Worm (Caenorhabditis elegans) whole organism, late embryonic: ENCODE measurements around the gene T06A1.5.

Experiments
- K02D7.2 ChIP-seq: sonication (generic microtip); optimal IDR thresholded peaks from 2 replicates; lab custom pipeline; 2017; ENCODE audit warnings: mild to moderate bottlenecking, missing genetic modification characterization, missing compliant biosample characterization
- T23F11.4 ChIP-seq: fragments of 200-800 bp; sonication (Bioruptor generic); optimal IDR thresholded peaks from 2 replicates; lab custom pipeline; 2018; ENCODE audit warnings: mild to moderate bottlenecking, missing genetic modification characterization, missing compliant biosample characterization
- ama-1 ChIP-seq: fragments of 150-350 bp; optimal IDR thresholded peaks from 2 replicates; lab custom pipeline; 2014
- ceh-14 ChIP-seq: sonication (generic microtip); optimal IDR thresholded peaks from 2 replicates; lab custom pipeline; 2016; ENCODE audit warnings: missing genotype, missing genetic modification characterization, missing compliant biosample characterization
- ceh-18 ChIP-seq: sonication (generic microtip); optimal IDR thresholded peaks from 2 replicates; lab custom pipeline; 2016; ENCODE audit warnings: missing genetic modification characterization, missing compliant biosample characterization
- ceh-19 ChIP-seq: fragments of 200-800 bp; sonication (Bioruptor generic); optimal IDR thresholded peaks from 2 replicates; lab custom pipeline; 2018; ENCODE audit warnings: mild to moderate bottlenecking, missing genetic modification characterization, missing compliant biosample characterization
- ceh-31 ChIP-seq: sonication (generic microtip); optimal IDR thresholded peaks from 2 replicates; lab custom pipeline; 2016; ENCODE audit warnings: missing genetic modification characterization, missing compliant biosample characterization
- ceh-45 ChIP-seq: fragments of 200-800 bp; sonication (Bioruptor generic); IDR thresholded peaks from 2 replicates; pipeline ENCODE4 v1.3.6; 2022; ENCODE audit warnings: missing genetic modification reagents, missing genetic modification characterization, missing compliant biosample characterization
- ceh-48 ChIP-seq: sonication (generic microtip); optimal IDR thresholded peaks from 2 replicates; lab custom pipeline; 2016; ENCODE audit warnings: missing genetic modification characterization, inconsistent platforms, missing compliant biosample characterization
- che-1 ChIP-seq: sonication (generic microtip); optimal IDR thresholded peaks from 2 replicates; lab custom pipeline; 2016; ENCODE audit warnings: mild to moderate bottlenecking, missing genetic modification characterization, missing compliant biosample characterization
- ets-4 ChIP-seq: sonication (generic microtip); optimal IDR thresholded peaks from 2 replicates; lab custom pipeline; 2016; ENCODE audit warnings: missing genetic modification characterization, missing compliant biosample characterization
- eyg-1 ChIP-seq: sonication (generic microtip); optimal IDR thresholded peaks from 2 replicates; lab custom pipeline; 2016; ENCODE audit warnings: missing genotype, missing genetic modification characterization, missing compliant biosample characterization
- fax-1 ChIP-seq: sonication (generic microtip); optimal IDR thresholded peaks from 2 replicates; lab custom pipeline; 2016; ENCODE audit warnings: missing genotype, missing genetic modification characterization, missing compliant biosample characterization
- fkh-10 ChIP-seq: fragments of 150-350 bp; optimal IDR thresholded peaks from 2 replicates; lab custom pipeline; 2014; ENCODE audit warnings: missing biosample characterization, missing genetic modification reagents, missing genetic modification characterization
- fkh-6 ChIP-seq: sonication (generic microtip); optimal IDR thresholded peaks from 2 replicates; lab custom pipeline; 2016; ENCODE audit warnings: missing genetic modification characterization, missing compliant biosample characterization
- gmeb-2 ChIP-seq: sonication (generic microtip); optimal IDR thresholded peaks from 2 replicates; lab custom pipeline; 2016; ENCODE audit warnings: missing genetic modification characterization, inconsistent platforms, missing compliant biosample characterization
- hlh-13 ChIP-seq: fragments of 200-800 bp; sonication (Bioruptor generic); optimal IDR thresholded peaks from 2 replicates; lab custom pipeline; 2018; ENCODE audit warnings: mild to moderate bottlenecking, missing genetic modification characterization, missing compliant biosample characterization
- hlh-30 ChIP-seq: sonication (generic microtip); optimal IDR thresholded peaks from 2 replicates; lab custom pipeline; 2017; ENCODE audit warnings: antibody characterized with exemption, missing genetic modification characterization, missing compliant biosample characterization; ENCODE audit not compliant: insufficient read depth
- hlh-6 ChIP-seq: sonication (generic microtip); optimal IDR thresholded peaks from 2 replicates; lab custom pipeline; 2016; ENCODE audit warnings: missing genotype, missing genetic modification characterization, missing compliant biosample characterization
- lim-6 ChIP-seq: sonication (generic microtip); optimal IDR thresholded peaks from 2 replicates; lab custom pipeline; 2016; ENCODE audit warnings: missing genetic modification characterization, missing compliant biosample characterization
- madf-2 ChIP-seq: sonication (generic microtip); optimal IDR thresholded peaks from 2 replicates; lab custom pipeline; 2017; ENCODE audit warnings: missing genetic modification characterization, missing compliant biosample characterization
- nfya-1 ChIP-seq: sonication (generic microtip); optimal IDR thresholded peaks from 2 replicates; lab custom pipeline; 2017; ENCODE audit warnings: missing genetic modification characterization, mild to moderate bottlenecking, missing compliant biosample characterization, antibody characterized with exemption, moderate library complexity
- nhr-232 ChIP-seq: sonication (generic microtip); optimal IDR thresholded peaks from 2 replicates; lab custom pipeline; 2016; ENCODE audit warnings: missing genetic modification characterization, missing compliant biosample characterization
- npax-4 ChIP-seq: sonication (generic microtip); optimal IDR thresholded peaks from 2 replicates; lab custom pipeline; 2016; ENCODE audit warnings: missing genetic modification characterization, missing compliant biosample characterization
- odd-2 ChIP-seq: sonication (generic microtip); optimal IDR thresholded peaks from 2 replicates; lab custom pipeline; 2017; ENCODE audit warnings: antibody characterized with exemption, mild to moderate bottlenecking, missing genetic modification characterization, missing compliant biosample characterization
- pag-3 ChIP-seq: sonication (generic microtip); optimal IDR thresholded peaks from 2 replicates; lab custom pipeline; 2016; ENCODE audit warnings: missing compliant biosample characterization, missing genetic modification characterization, borderline replicate concordance
- pat-9 ChIP-seq: fragments of 200-800 bp; sonication (Bioruptor generic); optimal IDR thresholded peaks from 2 replicates; lab custom pipeline; 2018; ENCODE audit warnings: mild to moderate bottlenecking, missing genetic modification characterization, moderate library complexity, missing compliant biosample characterization
- pax-1 ChIP-seq: fragments of 150-350 bp; optimal IDR thresholded peaks from 2 replicates; lab custom pipeline; 2014; ENCODE audit warnings: missing biosample characterization, missing genetic modification characterization
- pha-2 ChIP-seq: sonication (generic microtip); optimal IDR thresholded peaks from 2 replicates; lab custom pipeline; 2017; ENCODE audit warnings: mild to moderate bottlenecking, missing genetic modification characterization, missing compliant biosample characterization
- pha-4 ChIP-seq: fragments of 150-350 bp; optimal IDR thresholded peaks from 2 replicates; lab custom pipeline; 2018; ENCODE audit warnings: missing biosample characterization, missing genetic modification reagents, missing genetic modification characterization
- pqm-1 ChIP-seq: sonication (generic microtip); optimal IDR thresholded peaks from 2 replicates; lab custom pipeline; 2016; ENCODE audit warnings: missing genetic modification characterization, missing compliant biosample characterization
- sdc-2 ChIP-seq: sonication (generic microtip); optimal IDR thresholded peaks from 2 replicates; lab custom pipeline; 2016; ENCODE audit warnings: missing genotype, missing genetic modification characterization, missing compliant biosample characterization
- syd-9 ChIP-seq: sonication (generic microtip); optimal IDR thresholded peaks from 2 replicates; lab custom pipeline; 2016; ENCODE audit warnings: mild to moderate bottlenecking, missing genetic modification characterization, moderate library complexity, missing compliant biosample characterization
- ttx-3 ChIP-seq: sonication (generic microtip); optimal IDR thresholded peaks from 2 replicates; lab custom pipeline; 2016; ENCODE audit warnings: missing genetic modification reagents, missing genetic modification characterization, missing compliant biosample characterization
- unc-3 ChIP-seq, 2 experiments: fragments of 200-800 bp in 1 of 2; sonication (Bioruptor generic) in 1 of 2; sonication (generic microtip) in 1 of 2; conservative IDR thresholded peaks in 1 of 2; optimal IDR thresholded peaks in 1 of 2; 2 replicates each; pipeline versions ENCODE4 v1.3.6 to Lab custom; 2016 to 2022; ENCODE audit warnings: missing compliant biosample characterization in 2 of 2, missing genetic modification characterization in 2 of 2, missing genetic modification reagents in 1 of 2
- unc-55 ChIP-seq: sonication (generic microtip); optimal IDR thresholded peaks from 2 replicates; lab custom pipeline; 2017; ENCODE audit warnings: missing biosample characterization, missing genetic modification reagents, missing genetic modification characterization

The T06A1.5 gene

ce11 chrV:1918030-1918559 lies 8.9 kb upstream of the T06A1.5 start, which contains the start of gene Y32G9A.2:
Gene Y32G9A.2 (plus strand): TSS chrV:1918509.
- TF ChIP-seq syd-9 (tag; lab: Kevin White, UChicago), result no peak
- no peak for TF ChIP-seq ceh-18 (tag; lab: Kevin White, UChicago)
- TF ChIP-seq hlh-30 (tag; lab: Kevin White, UChicago), result no peak
- no peak for TF ChIP-seq pha-2 (tag; lab: Kevin White, UChicago)
- TF ChIP-seq nhr-232 (tag; lab: Kevin White, UChicago), result no peak
- no peak for TF ChIP-seq gmeb-2 (tag; lab: Kevin White, UChicago)
- no peak for TF ChIP-seq npax-4 (tag; lab: Kevin White, UChicago)
- no peak for TF ChIP-seq eyg-1
- no peak for TF ChIP-seq sdc-2 (tag; lab: Kevin White, UChicago)
- TF ChIP-seq ceh-45 (GFP tag; lab: Robert Waterston, UW), result no peak
- TF ChIP-seq pat-9 (tag; lab: Kevin White, UChicago), result no peak

DNA sequence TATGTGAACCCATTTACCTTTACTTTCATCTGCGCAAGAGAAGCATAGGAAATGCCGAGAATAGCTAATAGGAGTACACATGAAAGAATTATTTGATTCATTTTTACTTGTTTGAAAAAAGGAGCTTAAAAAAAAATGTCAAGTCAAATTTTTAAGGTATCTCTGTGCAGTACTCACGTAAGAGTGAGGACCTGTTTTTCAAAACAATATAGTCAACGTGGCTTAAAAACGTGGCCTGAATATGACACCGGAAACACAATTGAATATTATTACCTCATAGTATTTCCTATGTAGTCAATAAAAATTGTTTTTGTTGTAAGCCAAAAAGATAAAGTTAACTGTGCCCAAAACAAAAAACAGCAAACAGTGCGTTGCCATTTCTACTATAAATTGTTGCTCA lies 6.9 kb upstream of the T06A1.5 start, which contains the start of gene Y32G9A.12:
TSS of gene Y32G9A.12 (minus strand) at position 101 of the 400 bp plus-strand sequence.
- TF ChIP-seq K02D7.2 (tag; lab: Kevin White, UChicago), result no peak
- TF ChIP-seq ceh-18 (tag; lab: Kevin White, UChicago), result no peak
- TF ChIP-seq ceh-31, result no peak
- TF ChIP-seq ceh-48 (tag; lab: Kevin White, UChicago), result no peak
- TF ChIP-seq pat-9 (tag; lab: Kevin White, UChicago), result no peak
- TF ChIP-seq unc-3 (GFP tag; conservative IDR thresholded peaks at IDR 0.05; lab: Robert Waterston, UW), result no peak
- no peak for TF ChIP-seq unc-3 (tag; optimal IDR thresholded peaks at IDR 0.05; lab: Kevin White, UChicago)
- TF ChIP-seq lim-6, result no peak

DNA sequence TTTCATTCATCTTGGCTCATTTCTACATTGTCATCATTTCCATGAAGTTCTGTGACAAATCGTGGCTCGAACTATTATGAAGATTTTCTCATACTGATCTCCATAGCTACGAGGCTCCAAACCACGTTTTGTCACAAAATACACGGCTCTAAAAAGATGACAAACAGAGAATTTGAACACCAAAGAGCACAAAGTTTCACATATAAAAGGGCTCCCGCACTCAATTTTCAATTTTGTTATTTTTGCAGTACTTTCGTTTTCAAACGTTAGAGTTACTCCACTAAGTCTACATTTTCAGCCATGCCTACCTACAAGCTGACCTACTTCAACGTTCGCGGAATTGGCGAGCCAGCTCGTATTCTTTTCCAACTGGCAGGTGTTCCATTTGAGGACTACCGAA lies 5.7 kb upstream of the T06A1.5 start, which contains the start of gene gst-37:
TSS of gene gst-37 (plus strand) at position 301 of the 400 bp plus-strand sequence.
- no peak for TF ChIP-seq pha-4 (tag; lab: Kevin White, UChicago)
- no peak for TF ChIP-seq nhr-232 (tag; lab: Kevin White, UChicago)
- no peak for TF ChIP-seq odd-2 (tag; lab: Kevin White, UChicago)
- TF ChIP-seq ets-4 (tag; lab: Kevin White, UChicago), result no peak
- no peak for TF ChIP-seq hlh-6
- no peak for TF ChIP-seq unc-55 (GFP tag; lab: Kevin White, UChicago)
- no peak for TF ChIP-seq hlh-13 (GFP tag; lab: Kevin White, UChicago)
- TF ChIP-seq syd-9 (tag; lab: Kevin White, UChicago), result no peak
- no peak for TF ChIP-seq pag-3 (tag; lab: Kevin White, UChicago)
- no peak for TF ChIP-seq pat-9 (tag; lab: Kevin White, UChicago)

ce11 chrV:1925487-1925886 lies 1.5 kb upstream of the T06A1.5 start, which contains the start of gene T06A1.1:
Gene T06A1.1 (minus strand): TSS chrV:1925587.
- TF ChIP-seq fkh-10 (GFP tag; lab: Kevin White, UChicago) (no peak), gmeb-2 (tag; lab: Kevin White, UChicago) (no peak), pqm-1 (no peak), ama-1 (lab: Kevin White, UChicago) (no peak), T23F11.4 (GFP tag; lab: Kevin White, UChicago) (no peak), ceh-19 (GFP tag; lab: Kevin White, UChicago) (no peak), madf-2 (tag; lab: Kevin White, UChicago) (no peak), nfya-1 (tag; lab: Kevin White, UChicago) (no peak), ceh-14 (tag; lab: Kevin White, UChicago) (no peak), fax-1 (tag; lab: Kevin White, UChicago) (no peak), npax-4 (tag; lab: Kevin White, UChicago) (no peak), pat-9 (tag; lab: Kevin White, UChicago) (no peak), che-1 (no peak), lim-6 (no peak), fkh-6 (tag; lab: Kevin White, UChicago) (no peak), pax-1 (no peak), ttx-3 (tag; lab: Kevin White, UChicago) (no peak), ceh-18 (tag; lab: Kevin White, UChicago) (no peak)
